Fruit fly (Drosophila melanogaster): ENCODE data around the gene Lsp1beta.
A peak's percentile ranks its signal among the peaks of the same experiment; 100 is the strongest.

The Lsp1beta gene

dm6 chr2L:886743-887142 lies 11.6 kb upstream of the Lsp1beta start (continued):
- TF ChIP-seq sens (GFP tag) (peak; percentile 55), Bgb (GFP tag; IDR thresholded peaks at IDR 0.05; ENCODE audit: partially characterized antibody) (no peak), z (GFP tag; IDR thresholded peaks at IDR 0.05) (no peak), Fer3 (tag; optimal IDR thresholded peaks at IDR 0.05) (peak; percentile 34), Nf-YB (GFP tag; optimal IDR thresholded peaks at IDR 0.05) (no peak), Sox102F (GFP tag; optimal IDR thresholded peaks at IDR 0.05) (peak; percentile 42), slp2 (GFP tag; optimal IDR thresholded peaks at IDR 0.05) (no peak), CG14965 (GFP tag; optimal IDR thresholded peaks at IDR 0.05; ENCODE audit: borderline replicate concordance) (no peak), CG12391 (tag; optimal IDR thresholded peaks at IDR 0.05) (peak; percentile 14), zfh1 (GFP tag; IDR thresholded peaks at IDR 0.05) (0 out of 3 replicates have a peak, but pooled peaks have one; percentile 32), CG12236 (GFP tag; optimal IDR thresholded peaks at IDR 0.05) (no peak), CG8089 (GFP tag; optimal IDR thresholded peaks at IDR 0.05) (no peak), CG34224 (GFP tag; IDR thresholded peaks at IDR 0.05; ENCODE audit: partially characterized antibody) (no peak), jumu (GFP tag; optimal IDR thresholded peaks at IDR 0.05) (no peak), CG10274 (GFP tag; optimal IDR thresholded peaks at IDR 0.05) (no peak), Myb (GFP tag; optimal IDR thresholded peaks at IDR 0.05) (no peak), CG14014 (GFP tag; IDR thresholded peaks at IDR 0.05) (no peak), ranshi (GFP tag; IDR thresholded peaks at IDR 0.05) (peak; percentile 15; the same call in 1 of the 2 replicates), esg (GFP tag; conservative IDR thresholded peaks at IDR 0.05) (peak; percentile 19; the same call in 1 of the 2 replicates), Antp (GFP tag; optimal IDR thresholded peaks at IDR 0.05) (peak; percentile 4), CG32532 (GFP tag; IDR thresholded peaks at IDR 0.05) (no peak), Rfx (GFP tag; IDR thresholded peaks at IDR 0.05) (peak; percentile 42; the same call in 1 of the 2 replicates), lilli (GFP tag; optimal IDR thresholded peaks at IDR 0.05) (peak; percentile 17), CG16863 (GFP tag; optimal IDR thresholded peaks at IDR 0.05) (no peak), pho (GFP tag; optimal IDR thresholded peaks at IDR 0.05) (no peak), CG13624 (GFP tag; optimal IDR thresholded peaks at IDR 0.05) (no peak), CG7556 (GFP tag; optimal IDR thresholded peaks at IDR 0.05) (peak; percentile 44), NfI (GFP tag; optimal IDR thresholded peaks at IDR 0.05) (peak; percentile 20), Hr51 (GFP tag; optimal IDR thresholded peaks at IDR 0.05) (peak in 1 of 2 experiments; percentile 1), tup (GFP tag; optimal IDR thresholded peaks at IDR 0.05) (no peak), p53 (GFP tag; optimal IDR thresholded peaks at IDR 0.05) (no peak), dmrt99B (tag; optimal IDR thresholded peaks at IDR 0.05) (peak; percentile 54), mam (GFP tag; optimal IDR thresholded peaks at IDR 0.05) (peak; percentile 34), Max (GFP tag; optimal IDR thresholded peaks at IDR 0.05) (no peak), psq (GFP tag; optimal IDR thresholded peaks at IDR 0.05) (no peak), CG17186 (GFP tag; optimal IDR thresholded peaks at IDR 0.05) (no peak), lab (GFP tag; optimal IDR thresholded peaks at IDR 0.05) (peak; percentile 59), CG10321 (GFP tag; IDR thresholded peaks at IDR 0.05) (no peak), CG7839 (tag; optimal IDR thresholded peaks at IDR 0.05) (peak; percentile 49), CG12942 (GFP tag; optimal IDR thresholded peaks at IDR 0.05) (no peak)

DNA sequence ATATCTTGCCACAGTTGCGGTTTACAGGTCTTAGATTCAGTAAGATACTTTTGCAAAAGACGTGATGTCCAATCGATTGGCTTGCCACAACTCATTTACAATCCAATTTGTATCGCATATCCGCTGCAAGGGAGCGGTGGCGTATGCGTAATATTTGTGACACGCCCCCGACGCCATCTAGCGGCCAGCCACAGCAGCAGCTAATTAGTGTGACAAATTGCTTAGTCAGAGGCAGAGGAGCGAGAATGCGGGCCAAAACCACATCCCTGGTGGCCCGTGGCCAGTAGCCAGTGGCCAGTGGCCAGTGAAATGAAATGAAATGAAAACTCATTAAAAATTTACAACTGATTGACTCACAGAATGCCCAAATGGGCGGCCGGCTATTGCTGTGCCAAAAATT lies 10.5 kb upstream of the Lsp1beta start:
- TF ChIP-seq CG7357 (GFP tag; IDR thresholded peaks at IDR 0.05): 0 out of 3 replicates have a peak, but pooled peaks have one; percentile 22
- peak; percentile 44 for TF ChIP-seq CTCF (GFP tag; optimal IDR thresholded peaks at IDR 0.05)
- TF ChIP-seq Doc3 (GFP tag; IDR thresholded peaks at IDR 0.05; ENCODE audit: partially characterized antibody): no peak

All from whole organism, embryonic.